Worm (Caenorhabditis elegans) whole organism, early embryonic: ENCODE measurements around the gene egas-3.

Experiments used
- ama-1 ChIP-seq: fragments of 150-350 bp; optimal IDR thresholded peaks from 2 replicates; lab custom pipeline; 2014
- flt-1 ChIP-seq: fragments of 200-800 bp; sonication (Bioruptor generic); IDR thresholded peaks from 2 replicates; pipeline ENCODE4 v1.3.6; 2022; ENCODE audit warnings: missing genetic modification characterization, missing compliant biosample characterization
- hmbx-1 ChIP-seq: sonication (generic microtip); optimal IDR thresholded peaks from 2 replicates; lab custom pipeline; 2016; ENCODE audit warnings: mild to moderate bottlenecking, missing genetic modification characterization, missing compliant biosample characterization
- hmg-4 ChIP-seq: fragments of 200-800 bp; sonication (Bioruptor generic); optimal IDR thresholded peaks from 2 replicates; lab custom pipeline; 2018; ENCODE audit warnings: mild to moderate bottlenecking, missing genetic modification characterization, missing compliant biosample characterization

DNA sequence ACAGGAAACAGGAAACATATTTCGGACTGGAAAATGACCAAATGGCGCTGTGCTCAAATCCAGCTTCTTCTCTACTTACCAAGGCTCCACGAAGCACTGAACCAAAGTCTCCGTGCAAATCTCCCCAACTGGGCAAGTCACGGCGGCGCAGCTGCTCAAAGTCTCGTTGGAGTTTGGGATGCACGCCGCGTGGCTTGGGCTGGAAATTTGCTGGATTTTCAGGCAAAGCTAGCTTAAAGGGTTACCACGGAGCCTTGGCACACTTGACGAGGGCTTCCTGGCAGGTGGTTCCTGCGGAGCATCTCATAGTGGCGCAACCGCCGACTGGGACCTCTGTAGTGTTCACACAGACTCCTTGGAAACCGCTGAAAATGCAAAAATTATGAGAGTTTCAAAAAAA, 22.8 kb upstream of the egas-3 start:
- TF ChIP-seq hmbx-1 (tag; lab: Kevin White, UChicago) (no peak), flt-1 (GFP tag; lab: Robert Waterston, UW) (no peak), hmg-4 (GFP tag; lab: Kevin White, UChicago) (no peak), ama-1 (lab: Kevin White, UChicago) (no peak)
